Fruit fly (Drosophila melanogaster) whole organism, larva: ENCODE data around the gene CG7985.

Source experiments
- noc ChIP-seq: fragments of 200-800 bp; sonication (Bioruptor generic); optimal IDR thresholded peaks from 3 replicates; lab custom pipeline; 2019; ENCODE audit warnings: missing biosample characterization, mild to moderate bottlenecking, missing genetic modification characterization, moderate library complexity

Gene CG7985

DNA sequence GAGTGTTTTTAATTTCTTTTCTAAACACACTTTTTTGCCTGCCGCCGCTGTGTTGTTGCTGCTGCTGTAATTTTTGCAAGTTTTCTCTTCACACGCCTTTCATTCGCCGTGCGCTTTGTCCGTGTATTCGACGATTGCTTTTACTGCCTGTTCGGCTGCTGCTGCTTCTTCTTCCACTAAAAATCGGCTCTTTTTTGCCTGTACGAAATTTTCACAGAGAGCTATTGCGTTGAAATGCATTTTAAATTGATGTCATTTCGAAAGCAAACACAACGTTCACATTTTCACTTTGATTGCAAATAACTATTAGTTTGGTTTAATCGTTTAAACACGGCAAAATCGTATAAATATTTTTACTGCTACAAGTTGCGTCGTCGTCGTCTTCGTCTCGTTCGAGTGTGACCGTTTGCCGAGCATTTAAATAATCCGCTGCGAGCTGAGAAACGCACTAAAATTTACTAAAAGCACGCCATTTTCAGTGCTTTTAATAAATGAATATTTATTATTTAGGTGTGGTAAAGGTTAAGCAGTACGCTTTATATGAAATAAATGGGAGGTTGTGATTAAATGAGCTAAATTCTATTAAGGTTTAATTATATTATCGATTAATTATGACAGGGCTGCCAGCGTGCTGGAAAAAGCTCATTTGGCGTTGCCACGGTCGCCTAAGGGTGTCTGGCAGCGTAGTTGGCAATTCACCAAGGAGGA is at the start of gene CG7985, which contains the start of gene Ssdp:
CG7985 (plus strand) TSS at position 681 of the 708 bp plus-strand sequence.
Ssdp (minus strand) TSS at position 419 of the 708 bp plus-strand sequence.
- TF ChIP-seq noc (tag; lab: Kevin White, UChicago): no peak

DNA sequence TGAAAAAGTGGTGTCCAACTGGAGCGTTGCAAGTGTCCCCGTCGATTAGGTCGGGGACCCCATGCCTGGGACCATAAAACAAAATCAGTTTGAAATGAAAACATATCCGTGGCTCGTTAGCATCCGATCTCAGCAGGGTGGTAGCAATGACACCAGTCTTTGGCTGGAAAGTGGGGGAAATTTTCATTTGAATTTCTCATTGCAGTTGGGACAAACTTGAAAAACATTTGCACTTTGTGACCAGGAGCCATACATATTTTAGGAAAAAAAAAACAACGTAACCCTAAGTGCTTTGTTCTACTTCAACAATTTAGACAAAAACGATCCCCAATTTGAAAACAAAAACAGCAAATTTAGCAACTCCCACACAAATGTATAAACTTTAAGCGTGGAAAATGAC is 47.8 kb upstream of the CG7985 start, which contains the start of gene CG14316:
CG14316 (plus strand) TSS at position 301 of the 400 bp plus-strand sequence.
- TF ChIP-seq noc (tag; lab: Kevin White, UChicago): no peak

DNA sequence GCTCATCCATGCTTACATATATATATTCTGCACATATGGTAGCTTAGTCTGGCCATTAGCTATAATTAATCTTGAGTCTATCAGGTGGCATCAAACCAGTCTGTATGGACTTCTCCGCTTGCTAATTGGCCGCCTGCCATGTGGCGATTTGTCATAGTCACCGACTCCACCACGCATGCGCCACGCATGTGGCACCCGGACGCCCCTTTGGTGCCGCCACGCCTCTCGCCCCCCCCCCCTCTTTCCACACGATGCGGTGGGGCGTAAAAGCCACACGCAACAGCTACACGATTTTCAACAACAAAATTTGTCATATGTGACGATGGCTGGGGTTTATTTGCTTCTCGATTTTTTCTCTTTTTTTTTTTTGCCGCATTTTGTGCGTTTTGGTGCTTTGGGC is 46.0 kb upstream of the CG7985 start:
- TF ChIP-seq noc (tag; lab: Kevin White, UChicago): no peak

DNA sequence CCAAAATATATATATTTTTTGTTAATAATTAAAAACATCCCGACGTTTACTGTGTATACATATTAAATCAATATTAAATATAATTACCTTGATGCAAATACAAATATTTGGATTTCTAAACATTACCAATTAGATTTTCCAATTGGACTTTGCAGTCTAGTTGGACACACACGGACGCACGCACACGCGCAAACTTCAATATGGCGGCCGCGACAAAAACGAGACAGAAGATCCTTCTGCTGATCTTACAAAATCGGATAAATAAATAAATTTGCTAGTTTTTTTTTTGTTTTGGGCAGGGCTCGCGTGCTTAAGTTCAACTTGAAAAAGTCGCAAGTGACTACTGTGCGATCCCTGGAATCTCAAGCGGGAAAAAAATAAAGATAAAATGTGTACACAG is 43.0 kb upstream of the CG7985 start:
- TF ChIP-seq noc (tag; lab: Kevin White, UChicago): no peak

DNA sequence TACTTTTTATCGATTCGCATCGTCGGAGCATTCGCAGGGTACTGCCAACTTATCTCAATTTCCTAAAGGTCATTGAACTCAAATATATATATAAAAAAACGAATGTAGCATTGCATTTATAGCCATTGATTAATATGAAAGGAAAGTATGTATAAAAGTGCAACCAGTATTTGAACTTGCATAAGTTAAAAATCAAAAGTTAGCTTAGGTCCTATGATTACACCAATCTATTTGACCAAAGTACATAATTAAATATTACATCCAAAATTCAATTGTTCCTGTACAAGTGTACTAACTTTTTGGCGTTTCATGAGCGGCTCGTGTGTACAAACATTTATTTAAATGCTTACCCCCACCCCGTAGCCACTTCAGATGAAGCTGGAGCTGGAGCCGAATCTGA is 42.2 kb upstream of the CG7985 start:
- no peak for TF ChIP-seq noc (tag; lab: Kevin White, UChicago)

DNA sequence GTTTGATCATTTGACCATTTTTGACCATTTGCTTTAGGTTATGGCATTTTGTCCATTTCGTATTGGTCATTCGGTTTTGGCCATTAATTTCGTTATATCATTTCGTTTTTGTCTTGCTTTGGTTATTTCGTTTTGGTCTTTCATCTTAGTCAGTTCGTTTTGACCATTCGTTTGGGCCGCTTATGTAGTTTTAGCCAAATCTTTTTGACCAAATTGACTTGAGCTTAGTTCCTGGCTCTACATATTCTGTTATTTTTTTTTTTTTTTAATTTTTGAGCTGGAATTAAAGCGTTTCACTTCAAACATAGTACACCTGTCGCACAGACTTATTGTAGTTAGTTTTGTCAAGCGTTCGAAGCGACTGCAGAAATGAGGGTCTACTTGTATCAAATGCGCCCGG is 41.3 kb upstream of the CG7985 start, which contains the start of gene CG14315:
CG14315 (plus strand) TSS at position 301 of the 400 bp plus-strand sequence.
- TF ChIP-seq noc (tag; lab: Kevin White, UChicago): no peak

DNA sequence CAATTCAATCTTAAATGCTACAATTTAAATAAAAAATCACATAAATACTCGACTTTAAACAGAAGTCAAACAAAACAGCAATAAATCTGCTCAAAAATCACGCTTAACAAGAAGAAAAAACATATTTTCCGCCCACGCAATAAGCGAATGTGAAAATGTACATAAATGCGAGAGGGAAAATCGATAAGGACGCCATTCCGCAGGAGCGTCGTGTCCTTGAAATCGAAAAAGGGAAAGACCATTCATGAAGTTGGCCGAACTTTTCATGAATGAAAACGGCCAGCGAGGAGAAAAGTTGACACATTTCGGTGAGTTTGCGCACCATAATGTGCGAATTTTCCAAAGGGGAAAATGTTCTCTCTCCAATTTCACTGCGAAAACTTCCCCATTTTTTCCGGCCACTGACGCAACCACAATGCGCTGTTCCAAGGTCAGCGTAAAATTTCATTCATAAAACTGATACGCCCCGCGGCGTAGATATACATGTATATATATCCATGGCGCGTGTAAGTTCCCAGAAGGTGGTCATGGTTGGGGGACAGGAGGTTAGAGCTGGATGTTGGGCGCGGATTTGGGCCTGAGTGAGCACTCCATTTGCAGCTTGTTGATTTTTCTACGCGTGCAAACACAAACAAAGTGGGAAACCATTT is 39.4 kb upstream of the CG7985 start:
- no peak for TF ChIP-seq noc (tag; lab: Kevin White, UChicago)

DNA sequence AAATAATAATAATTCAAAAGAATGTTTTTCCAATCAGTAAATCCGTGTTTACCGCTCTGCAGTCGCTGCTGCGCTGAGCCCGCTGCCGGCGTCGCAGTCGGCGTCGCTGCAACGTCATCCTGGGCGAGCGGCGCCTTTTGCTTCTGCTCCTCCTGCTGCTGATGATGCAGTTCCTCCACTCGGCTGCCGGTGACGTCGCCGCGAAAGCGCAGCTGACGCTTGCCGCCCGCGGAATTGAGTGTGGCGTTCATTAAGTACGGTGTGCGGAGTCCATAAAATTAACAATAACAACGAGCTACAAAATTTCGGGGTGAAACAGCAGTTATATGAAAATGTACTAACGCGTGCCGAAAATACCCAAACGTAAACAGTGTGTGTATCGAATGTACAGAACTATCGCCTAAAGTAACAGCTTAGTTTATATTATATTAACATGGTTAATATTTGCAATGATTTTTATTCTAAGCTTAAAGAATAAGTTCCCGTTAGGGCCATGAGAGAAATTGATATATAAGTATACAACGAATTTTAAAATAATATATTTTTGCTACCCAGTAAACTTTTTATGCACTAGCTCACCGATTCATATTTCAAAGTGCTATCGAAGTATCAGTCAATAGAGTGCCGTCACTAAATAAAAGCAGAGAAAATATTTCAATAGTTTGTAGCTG is 35.5 kb upstream of the CG7985 start, which contains the start of the genes CG7218 and Cbp20:
CG7218 (minus strand) TSS at position 346 of the 671 bp plus-strand sequence.
Cbp20 (plus strand) TSS at position 610 of the 671 bp plus-strand sequence.
- peak; percentile 31 for TF ChIP-seq noc (tag; lab: Kevin White, UChicago)

DNA sequence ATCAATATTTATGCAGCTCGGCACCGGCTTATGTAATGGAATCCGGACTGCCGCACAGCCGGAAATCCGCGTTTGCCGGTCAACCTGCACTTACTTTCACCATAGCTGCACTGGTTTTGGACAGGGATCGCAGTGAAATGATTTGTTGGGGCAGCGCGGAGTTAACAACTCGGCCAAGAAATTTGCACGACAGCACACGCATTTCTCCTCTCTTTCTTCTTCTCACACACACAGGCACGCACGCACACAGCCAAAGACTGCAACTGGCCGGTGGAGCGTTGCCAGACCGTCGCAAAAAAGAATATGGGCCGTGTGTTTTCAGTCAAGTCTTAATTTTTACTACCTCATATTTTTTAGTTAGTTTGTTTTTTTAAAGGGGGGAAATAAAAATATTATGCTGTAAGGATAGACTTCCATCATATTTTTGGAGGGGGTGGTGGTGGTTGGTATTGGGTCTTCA is 33.4 kb upstream of the CG7985 start:
- TF ChIP-seq noc (tag; lab: Kevin White, UChicago): peak; percentile 30

DNA sequence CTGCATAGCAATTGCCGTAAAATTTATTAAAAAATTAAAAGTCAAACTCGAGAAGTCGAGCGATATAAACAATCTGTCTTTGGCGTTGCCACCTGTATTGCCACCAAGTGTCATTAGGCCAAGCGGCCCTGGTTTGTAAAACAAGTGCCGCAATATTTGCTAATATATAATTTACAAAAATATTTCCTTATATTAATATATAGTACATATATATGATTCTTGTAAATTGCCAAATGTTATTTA is 32.6 kb upstream of the CG7985 start, which contains the start of the genes CG7215 and Prx5:
CG7215 (minus strand) TSS at position 101 of the 243 bp plus-strand sequence.
Prx5 (minus strand) TSS at position 101 of the 243 bp plus-strand sequence.
- TF ChIP-seq noc (tag; lab: Kevin White, UChicago): no peak

DNA sequence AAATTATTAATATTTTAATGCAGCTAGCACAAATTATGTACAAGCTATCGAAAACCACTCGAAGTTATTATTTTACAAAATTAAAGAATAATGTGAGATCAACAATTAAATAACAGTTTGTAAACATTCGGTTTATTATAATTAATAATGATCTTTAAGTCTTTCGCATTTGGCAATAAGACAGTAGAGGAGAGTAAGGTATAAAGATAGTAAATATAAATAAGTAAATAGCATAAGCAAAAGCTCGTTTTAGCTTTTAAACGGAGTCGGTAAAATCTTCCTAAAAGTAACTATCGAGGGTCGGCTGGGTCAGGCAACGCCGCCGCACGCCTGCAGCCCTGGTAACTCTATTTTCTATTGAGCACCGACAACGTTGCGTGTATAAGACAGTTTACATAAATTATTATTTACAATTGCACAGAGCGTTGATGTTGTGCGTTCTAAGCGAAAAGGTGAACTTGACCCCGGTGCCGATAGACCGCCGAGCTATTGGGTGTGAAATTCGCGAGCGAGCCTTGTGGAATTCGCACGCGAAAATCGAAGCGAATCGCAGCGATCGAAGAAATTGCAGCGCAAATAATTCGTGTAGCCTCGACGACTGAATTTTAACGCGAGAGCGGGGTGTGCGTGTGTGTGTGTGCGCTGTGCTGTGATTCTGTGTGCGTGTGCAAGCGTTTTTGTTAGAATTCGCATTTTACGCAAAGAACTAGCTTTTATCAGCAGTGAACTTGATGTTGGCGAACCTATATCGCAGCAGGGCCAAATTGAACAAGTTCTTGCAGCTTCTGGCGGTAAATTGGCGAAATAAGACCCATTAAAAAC is 32.0 kb upstream of the CG7985 start, which contains the start of gene wrd:
wrd (plus strand) TSS at position 342 of the 822 bp plus-strand sequence.
- TF ChIP-seq noc (tag; lab: Kevin White, UChicago): no peak

DNA sequence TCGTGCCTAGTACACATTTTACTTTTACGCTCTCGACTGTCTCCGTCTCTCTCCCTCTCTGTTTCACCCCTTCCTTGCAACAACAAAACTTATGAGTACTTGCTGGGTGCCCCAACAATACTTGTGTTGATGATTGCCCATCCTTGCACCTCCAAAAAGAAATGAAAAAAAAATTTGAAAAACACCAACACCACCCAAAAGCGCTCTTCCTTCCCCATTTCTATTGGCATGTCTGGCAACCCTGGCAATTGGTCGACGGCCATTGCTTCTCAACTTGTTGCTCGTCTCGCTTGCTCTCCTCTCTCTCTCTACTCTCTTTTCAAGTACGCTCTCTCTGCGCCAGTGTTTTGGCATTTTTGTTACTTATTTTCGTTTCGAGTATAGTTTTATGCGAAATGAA is 31.3 kb upstream of the CG7985 start:
- TF ChIP-seq noc (tag; lab: Kevin White, UChicago): peak; percentile 53

DNA sequence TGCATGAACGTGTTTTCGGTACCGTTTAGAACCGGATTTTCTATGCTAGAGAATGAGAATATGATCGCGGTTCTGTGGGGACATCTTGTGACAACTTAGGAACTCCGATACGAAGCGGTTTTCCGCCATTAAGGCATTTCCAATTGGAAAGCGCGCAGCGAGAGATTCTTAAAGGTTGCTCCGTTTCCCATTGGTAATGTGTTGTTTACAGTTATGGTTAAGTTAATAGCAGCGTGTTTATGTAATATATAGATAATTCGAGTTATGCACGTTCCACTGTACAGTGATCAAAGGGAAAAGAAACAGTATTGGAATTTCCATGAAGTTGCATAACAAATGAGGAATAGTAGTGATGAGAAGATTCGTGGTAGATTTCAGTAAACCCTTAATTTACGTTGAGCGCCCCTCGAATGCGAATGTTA is 30.7 kb upstream of the CG7985 start:
- TF ChIP-seq noc (tag; lab: Kevin White, UChicago): no peak

DNA sequence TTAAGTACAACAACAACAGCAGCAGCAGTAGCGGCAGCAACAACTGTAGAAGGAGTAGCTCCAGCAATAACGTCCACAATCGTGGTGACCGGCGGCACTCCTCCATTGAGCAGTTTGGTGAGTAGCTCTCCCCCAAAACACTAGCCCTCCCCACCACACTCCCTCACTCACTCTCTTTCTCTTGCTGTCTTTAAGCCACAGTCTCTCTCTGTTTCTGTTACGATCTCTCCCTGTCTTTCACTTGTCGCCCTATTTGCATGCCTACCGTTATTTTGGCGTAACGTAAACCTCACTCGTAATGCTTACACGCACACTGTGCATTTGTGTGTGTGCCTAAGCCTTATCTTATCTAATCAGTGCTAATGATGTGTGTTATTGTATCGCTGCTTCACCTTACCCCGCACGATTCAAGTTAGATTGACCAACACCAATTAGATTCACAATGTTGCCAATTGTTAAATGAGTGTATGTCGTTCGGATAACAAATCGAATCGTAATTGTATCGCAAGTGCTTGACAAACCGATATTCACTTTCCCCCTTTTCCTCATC is 29.6 kb upstream of the CG7985 start:
- no peak for TF ChIP-seq noc (tag; lab: Kevin White, UChicago)
